Fruit fly (Drosophila melanogaster) whole organism, embryonic: ENCODE results near the gene CG32373.

Source experiments
- Adf1 ChIP-seq: fragments of 200-800 bp; sonication (Bioruptor generic); IDR thresholded peaks from 2 replicates; pipeline ENCODE4 v1.3.6; 2022; ENCODE audit warnings: missing biosample characterization, missing genetic modification characterization
- Atf3 ChIP-seq: fragments of 200-800 bp; sonication (Bioruptor generic); optimal IDR thresholded peaks from 3 replicates; lab custom pipeline; 2016; ENCODE audit warnings: missing biosample characterization, missing genetic modification characterization
- Bteb2 ChIP-seq: fragments of 200-800 bp; sonication (Bioruptor generic); optimal IDR thresholded peaks from 2 replicates; lab custom pipeline; 2016; ENCODE audit warnings: missing biosample characterization, missing genetic modification characterization
- CG10267 ChIP-seq: fragments of 200-800 bp; sonication (Bioruptor generic); optimal IDR thresholded peaks from 2 replicates; lab custom pipeline; 2018; ENCODE audit warnings: missing biosample characterization, mild to moderate bottlenecking, missing genetic modification characterization, moderate library complexity
- CG11093 ChIP-seq: fragments of 200-800 bp; sonication (Bioruptor generic); IDR thresholded peaks from 3 replicates; pipeline ENCODE4 v1.3.6; 2022; ENCODE audit warnings: missing biosample characterization, missing genetic modification characterization
- CG12391 ChIP-seq: fragments of 200-800 bp; sonication (Bioruptor generic); optimal IDR thresholded peaks from 3 replicates; lab custom pipeline; 2018; ENCODE audit warnings: missing biosample characterization, mild to moderate bottlenecking, missing genetic modification characterization, moderate library complexity
- CG13894 ChIP-seq: fragments of 200-800 bp; sonication (Bioruptor generic); optimal IDR thresholded peaks from 3 replicates; lab custom pipeline; 2018; ENCODE audit warnings: missing biosample characterization, mild to moderate bottlenecking, missing genetic modification characterization, moderate library complexity
- CG15269 ChIP-seq: fragments of 200-800 bp; sonication (Bioruptor generic); optimal IDR thresholded peaks from 2 replicates; lab custom pipeline; 2018; ENCODE audit warnings: missing biosample characterization, mild to moderate bottlenecking, missing genetic modification characterization, moderate library complexity
- CG1647 ChIP-seq: fragments of 200-800 bp; sonication (Bioruptor generic); optimal IDR thresholded peaks from 3 replicates; lab custom pipeline; 2016; ENCODE audit warnings: missing biosample characterization, missing genetic modification characterization
- CG16779 ChIP-seq: fragments of 200-800 bp; sonication (Bioruptor generic); IDR thresholded peaks from 2 replicates; pipeline ENCODE4 v1.3.6; 2022; ENCODE audit warnings: missing biosample characterization, missing genetic modification characterization
- CG16815 ChIP-seq: fragments of 200-800 bp; sonication (Bioruptor generic); optimal IDR thresholded peaks from 3 replicates; lab custom pipeline; 2017; ENCODE audit warnings: missing biosample characterization, mild to moderate bottlenecking, missing genetic modification characterization
- CG17385 ChIP-seq: fragments of 200-800 bp; sonication (Bioruptor generic); optimal IDR thresholded peaks from 3 replicates; lab custom pipeline; 2018; ENCODE audit warnings: missing biosample characterization, mild to moderate bottlenecking, missing genetic modification characterization
- CG17612 ChIP-seq: fragments of 200-800 bp; sonication (Bioruptor generic); IDR thresholded peaks from 2 replicates; pipeline ENCODE4 v1.3.6; 2022; ENCODE audit warnings: missing biosample characterization, missing genetic modification characterization
- CG2116 ChIP-seq: fragments of 200-800 bp; sonication (Bioruptor generic); optimal IDR thresholded peaks from 3 replicates; lab custom pipeline; 2018; ENCODE audit warnings: missing biosample characterization, mild to moderate bottlenecking, missing genetic modification characterization
- CG3065 ChIP-seq: fragments of 200-800 bp; sonication (Bioruptor generic); optimal IDR thresholded peaks from 2 replicates; lab custom pipeline; 2016; ENCODE audit warnings: missing biosample characterization, missing genetic modification characterization
- CG31388 ChIP-seq: fragments of 200-800 bp; sonication (Bioruptor generic); optimal IDR thresholded peaks from 2 replicates; lab custom pipeline; 2016; ENCODE audit warnings: missing biosample characterization, missing genetic modification characterization
- CG3163 ChIP-seq: fragments of 200-800 bp; sonication (Bioruptor generic); optimal IDR thresholded peaks from 3 replicates; lab custom pipeline; 2016; ENCODE audit warnings: missing biosample characterization, missing genetic modification characterization
- CG3838 ChIP-seq: fragments of 200-800 bp; sonication (Bioruptor generic); optimal IDR thresholded peaks from 3 replicates; lab custom pipeline; 2016; ENCODE audit warnings: missing biosample characterization, missing genetic modification characterization
- CG4404 ChIP-seq: fragments of 200-800 bp; sonication (Bioruptor generic); IDR thresholded peaks from 2 replicates; pipeline ENCODE4 v1.3.6; 2022; ENCODE audit warnings: missing biosample characterization, missing genetic modification characterization
- CG6689 ChIP-seq: fragments of 200-800 bp; sonication (Bioruptor generic); IDR thresholded peaks from 2 replicates; pipeline ENCODE4 v1.3.6; 2022; ENCODE audit warnings: missing biosample characterization, missing genetic modification characterization
- CG7556 ChIP-seq: fragments of 200-800 bp; sonication (Bioruptor generic); optimal IDR thresholded peaks from 2 replicates; lab custom pipeline; 2017; ENCODE audit warnings: missing biosample characterization, mild to moderate bottlenecking, missing genetic modification characterization
- CG8478 ChIP-seq: fragments of >200 bp; optimal IDR thresholded peaks from 2 replicates; lab custom pipeline; 2018
- CG9437 ChIP-seq: fragments of 200-800 bp; sonication (Bioruptor generic); optimal IDR thresholded peaks from 2 replicates; lab custom pipeline; 2018; ENCODE audit warnings: missing biosample characterization, mild to moderate bottlenecking, missing genetic modification characterization
- CG9609 ChIP-seq: fragments of 200-800 bp; sonication (Bioruptor generic); optimal IDR thresholded peaks from 3 replicates; lab custom pipeline; 2016; ENCODE audit warnings: missing biosample characterization, missing genetic modification characterization
- Fer3 ChIP-seq: fragments of 200-800 bp; sonication (Bioruptor generic); optimal IDR thresholded peaks from 2 replicates; lab custom pipeline; 2018; ENCODE audit warnings: missing biosample characterization, mild to moderate bottlenecking, missing genetic modification characterization, moderate library complexity
- Gug ChIP-seq: fragments of 200-800 bp; sonication (Bioruptor generic); IDR thresholded peaks from 4 replicates; pipeline ENCODE4 v1.3.6; 2022; ENCODE audit warnings: missing biosample characterization, missing genetic modification characterization
- Hmr ChIP-seq: fragments of 200-800 bp; sonication (Bioruptor generic); optimal IDR thresholded peaks from 3 replicates; lab custom pipeline; 2017; ENCODE audit warnings: mild to moderate bottlenecking, missing biosample characterization, missing genetic modification reagents, missing genetic modification characterization
- Hr78 ChIP-seq, 2 experiments: fragments of 200-800 bp in 1 of 2; fragments of >200 bp in 1 of 2; sonication (Bioruptor generic) in 1 of 2; optimal IDR thresholded peaks; 2 replicates each; lab custom pipeline; 2017 to 2019; ENCODE audit warnings: missing biosample characterization in 2 of 2, missing genetic modification characterization in 2 of 2, mild to moderate bottlenecking in 1 of 2, moderate library complexity in 1 of 2
- Lim3 ChIP-seq: fragments of 200-800 bp; sonication (Bioruptor generic); IDR thresholded peaks from 2 replicates; pipeline ENCODE4 v1.3.6; 2022; ENCODE audit warnings: missing biosample characterization, missing genetic modification characterization
- MESR4 ChIP-seq: fragments of 200-800 bp; sonication (Bioruptor generic); optimal IDR thresholded peaks from 2 replicates; lab custom pipeline; 2018; ENCODE audit warnings: missing biosample characterization, mild to moderate bottlenecking, missing genetic modification characterization, moderate library complexity
- NK7.1 ChIP-seq: fragments of 200-800 bp; sonication (Bioruptor generic); optimal IDR thresholded peaks from 3 replicates; lab custom pipeline; 2016; ENCODE audit warnings: missing biosample characterization, missing genetic modification characterization
- Nf-YB ChIP-seq: fragments of 200-800 bp; sonication (Bioruptor generic); optimal IDR thresholded peaks from 3 replicates; lab custom pipeline; 2019; ENCODE audit warnings: missing biosample characterization, mild to moderate bottlenecking, missing genetic modification characterization, moderate library complexity
- NfI ChIP-seq: fragments of 200-800 bp; sonication (Bioruptor generic); optimal IDR thresholded peaks from 3 replicates; lab custom pipeline; 2018; ENCODE audit warnings: missing biosample characterization, mild to moderate bottlenecking, missing genetic modification characterization, moderate library complexity
- Six4 ChIP-seq: fragments of 200-800 bp; sonication (Bioruptor generic); optimal IDR thresholded peaks from 2 replicates; lab custom pipeline; 2016; ENCODE audit warnings: missing biosample characterization, missing genetic modification characterization
- Spps ChIP-seq: fragments of 200-800 bp; sonication (Bioruptor generic); optimal IDR thresholded peaks from 2 replicates; lab custom pipeline; 2018; ENCODE audit warnings: missing biosample characterization, mild to moderate bottlenecking, missing genetic modification characterization
- Sry-β ChIP-seq: fragments of 200-800 bp; sonication (Bioruptor generic); optimal IDR thresholded peaks from 2 replicates; lab custom pipeline; 2018; ENCODE audit warnings: missing biosample characterization, mild to moderate bottlenecking, missing genetic modification characterization, moderate library complexity
- Trl ChIP-seq, 3 experiments: fragments of >200 bp in 2 of 3; fragments of 200-800 bp in 1 of 3; sonication (Bioruptor generic) in 1 of 3; optimal IDR thresholded peaks; 2 replicates in 1 of 3; 3 replicates in 2 of 3; lab custom pipeline; 2016 to 2017; ENCODE audit warnings: missing biosample characterization in 1 of 3, missing genetic modification characterization in 1 of 3
- Xbp1 ChIP-seq: fragments of 200-800 bp; sonication (Bioruptor generic); optimal IDR thresholded peaks from 3 replicates; lab custom pipeline; 2016; ENCODE audit warnings: missing biosample characterization, mild to moderate bottlenecking, missing genetic modification characterization
- abd-A ChIP-seq: fragments of 200-800 bp; sonication (Bioruptor generic); optimal IDR thresholded peaks from 3 replicates; lab custom pipeline; 2019; ENCODE audit warnings: missing biosample characterization, mild to moderate bottlenecking, missing genetic modification characterization, moderate library complexity
- br ChIP-seq: fragments of >200 bp; optimal IDR thresholded peaks from 2 replicates; lab custom pipeline; 2017
- cad ChIP-seq: fragments of >200 bp; optimal IDR thresholded peaks from 2 replicates; lab custom pipeline; 2017; ENCODE audit warnings: missing biosample characterization, missing genetic modification characterization
- caup ChIP-seq: fragments of 200-800 bp; sonication (Bioruptor generic); optimal IDR thresholded peaks from 3 replicates; lab custom pipeline; 2017; ENCODE audit warnings: missing biosample characterization, mild to moderate bottlenecking, missing genetic modification characterization, moderate library complexity; ENCODE audit not compliant: severe bottlenecking
- chinmo ChIP-seq: fragments of 200-800 bp; sonication (Bioruptor generic); IDR thresholded peaks from 4 replicates; pipeline ENCODE4 v1.3.6; 2022; ENCODE audit warnings: missing biosample characterization, missing genetic modification characterization; ENCODE audit not compliant: partially characterized antibody
- gt ChIP-seq: fragments of 200-800 bp; sonication (Bioruptor generic); IDR thresholded peaks from 2 replicates; pipeline ENCODE4 v1.3.6; 2022; ENCODE audit warnings: missing biosample characterization, missing genetic modification characterization
- her ChIP-seq: fragments of 200-800 bp; sonication (Bioruptor generic); optimal IDR thresholded peaks from 2 replicates; lab custom pipeline; 2016; ENCODE audit warnings: missing biosample characterization, missing genetic modification characterization
- jumu ChIP-seq: fragments of 200-800 bp; sonication (Bioruptor generic); optimal IDR thresholded peaks from 3 replicates; lab custom pipeline; 2016; ENCODE audit warnings: missing biosample characterization, missing genetic modification characterization
- kni ChIP-seq: fragments of 200-800 bp; sonication (Bioruptor generic); optimal IDR thresholded peaks from 3 replicates; lab custom pipeline; 2017; ENCODE audit warnings: mild to moderate bottlenecking, missing biosample characterization, missing genetic modification reagents, missing genetic modification characterization
- oc ChIP-seq: fragments of 200-800 bp; sonication (Bioruptor generic); optimal IDR thresholded peaks from 2 replicates; lab custom pipeline; 2018; ENCODE audit warnings: missing biosample characterization, mild to moderate bottlenecking, missing genetic modification characterization, moderate library complexity
- sd ChIP-seq: fragments of 200-800 bp; sonication (Bioruptor generic); optimal IDR thresholded peaks from 3 replicates; lab custom pipeline; 2018; ENCODE audit warnings: missing biosample characterization, mild to moderate bottlenecking, missing genetic modification characterization, moderate library complexity
- sqz ChIP-seq: fragments of 200-800 bp; sonication (Bioruptor generic); optimal IDR thresholded peaks from 3 replicates; lab custom pipeline; 2018; ENCODE audit warnings: missing biosample characterization, mild to moderate bottlenecking, missing genetic modification characterization
- sr ChIP-seq: fragments of 200-800 bp; sonication (Bioruptor generic); IDR thresholded peaks from 3 replicates; pipeline ENCODE4 v1.3.6; 2022; ENCODE audit warnings: missing biosample characterization, missing genetic modification characterization
- tup ChIP-seq: fragments of 200-800 bp; sonication (Bioruptor generic); optimal IDR thresholded peaks from 2 replicates; lab custom pipeline; 2016; ENCODE audit warnings: missing biosample characterization, mild to moderate bottlenecking, missing genetic modification characterization, moderate library complexity

Gene CG32373

DNA sequence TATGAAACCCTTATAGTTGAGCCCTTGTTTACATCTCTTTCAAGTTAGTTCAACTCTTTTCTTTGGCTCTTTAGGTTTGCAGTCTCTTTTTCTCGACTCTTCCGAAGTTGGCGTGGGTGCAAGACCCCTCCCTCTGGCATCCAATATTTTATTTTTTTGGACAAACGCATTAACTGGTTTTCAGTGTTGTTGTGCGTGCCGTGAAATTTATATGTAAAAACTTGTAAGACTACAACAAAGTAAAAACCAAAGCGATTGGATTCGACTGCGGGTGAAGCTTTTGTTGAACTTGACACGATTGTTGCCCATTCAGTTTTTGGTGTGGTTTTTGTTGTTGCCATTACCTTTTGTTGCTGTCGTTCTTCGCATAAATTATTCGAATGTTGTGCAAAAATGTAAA, 93.4 kb downstream of the CG32373 start:
- TF ChIP-seq CG17385, result no peak
- TF ChIP-seq her, result no peak
- TF ChIP-seq CG4404, result no peak
- TF ChIP-seq CG9437, result no peak
- no peak for TF ChIP-seq NK7.1 (GFP tag; lab: Kevin White, UChicago)
- TF ChIP-seq Atf3 (GFP tag; lab: Kevin White, UChicago), result no peak
- peak; percentile 30 for TF ChIP-seq oc
- TF ChIP-seq CG12391 (tag; lab: Kevin White, UChicago), result no peak
- no peak for TF ChIP-seq tup (GFP tag; lab: Kevin White, UChicago)
- no peak for TF ChIP-seq NfI
- no peak for TF ChIP-seq CG3838 (GFP tag; lab: Kevin White, UChicago)
- TF ChIP-seq CG2116 (GFP tag; lab: Kevin White, UChicago), result no peak
- no peak for TF ChIP-seq CG8478 (lab: Kevin White, UChicago)
- TF ChIP-seq Trl (optimal IDR thresholded peaks at IDR 0.05; lab: Kevin White, UChicago), result peak in 1 of 2 experiments; percentile 20
- TF ChIP-seq Trl (GFP tag; optimal IDR thresholded peaks at IDR 0.05; lab: Kevin White, UChicago), result no peak
- TF ChIP-seq chinmo (GFP tag; lab: Robert Waterston, UW), result peak; percentile 94; the same call in 3 of the 4 replicates
- no peak for TF ChIP-seq CG3065 (GFP tag; lab: Kevin White, UChicago)
- no peak for TF ChIP-seq Adf1 (GFP tag; lab: Robert Waterston, UW)
- peak in 1 of 2 experiments; percentile 20 for TF ChIP-seq Hr78 (GFP tag; optimal IDR thresholded peaks at IDR 0.05; lab: Kevin White, UChicago)
- TF ChIP-seq Sry-β (GFP tag; lab: Kevin White, UChicago), result no peak
- no peak for TF ChIP-seq CG11093 (GFP tag; lab: Robert Waterston, UW)
- TF ChIP-seq CG3163 (GFP tag; lab: Kevin White, UChicago), result peak; percentile 59
- no peak for TF ChIP-seq Lim3 (GFP tag; lab: Robert Waterston, UW)
- TF ChIP-seq Bteb2 (GFP tag; lab: Kevin White, UChicago), result no peak
- TF ChIP-seq CG16779, result no peak
- TF ChIP-seq sr (GFP tag; lab: Robert Waterston, UW), result peak; percentile 69; the same call in 1 of the 3 replicates
- TF ChIP-seq cad (GFP tag; lab: Kevin White, UChicago), result no peak
- no peak for TF ChIP-seq kni (GFP tag; lab: Kevin White, UChicago)
- TF ChIP-seq CG13894 (tag; lab: Kevin White, UChicago), result no peak
- peak; percentile 37 for TF ChIP-seq abd-A (tag; lab: Kevin White, UChicago)
- TF ChIP-seq sqz (GFP tag; lab: Kevin White, UChicago), result peak; percentile 65
- TF ChIP-seq CG6689, result no peak
- no peak for TF ChIP-seq CG31388
- TF ChIP-seq sd (tag; lab: Kevin White, UChicago), result peak; percentile 48
- no peak for TF ChIP-seq Hmr (GFP tag; lab: Kevin White, UChicago)
- no peak for TF ChIP-seq CG1647 (GFP tag; lab: Kevin White, UChicago)
- TF ChIP-seq caup (GFP tag; lab: Kevin White, UChicago), result no peak
- no peak for TF ChIP-seq Xbp1 (GFP tag; lab: Kevin White, UChicago)
- TF ChIP-seq CG16815 (GFP tag; lab: Kevin White, UChicago), result no peak
- TF ChIP-seq Six4 (GFP tag; lab: Kevin White, UChicago), result no peak
- TF ChIP-seq jumu (GFP tag; lab: Kevin White, UChicago), result no peak
- no peak for TF ChIP-seq CG9609 (GFP tag; lab: Kevin White, UChicago)
- TF ChIP-seq br (lab: Kevin White, UChicago), result no peak
- no peak for TF ChIP-seq CG15269 (tag; lab: Kevin White, UChicago)
- TF ChIP-seq Fer3 (tag; lab: Kevin White, UChicago), result no peak
- no peak for TF ChIP-seq gt (GFP tag; lab: Robert Waterston, UW)
- no peak for TF ChIP-seq Spps (tag; lab: Kevin White, UChicago)
- no peak for TF ChIP-seq Gug (GFP tag; lab: Robert Waterston, UW)
- TF ChIP-seq Nf-YB, result no peak
- no peak for TF ChIP-seq CG17612
- TF ChIP-seq CG7556, result no peak
- no peak for TF ChIP-seq MESR4 (GFP tag; lab: Kevin White, UChicago)
- TF ChIP-seq CG10267 (tag; lab: Kevin White, UChicago), result no peak
